Worm (Caenorhabditis elegans) whole organism, L1 larva: Measurements from ENCODE around the gene mppb-1.

Experiments
- F16B12.6 ChIP-seq: fragments of 150-350 bp; optimal IDR thresholded peaks from 2 replicates; lab custom pipeline; 2014; ENCODE audit warnings: missing biosample characterization, missing genetic modification characterization
- aha-1 ChIP-seq: fragments of 150-350 bp; optimal IDR thresholded peaks from 2 replicates; lab custom pipeline; 2014; ENCODE audit warnings: missing biosample characterization, missing genetic modification characterization
- alr-1 ChIP-seq: fragments of 200-800 bp; sonication (Bioruptor generic); optimal IDR thresholded peaks from 2 replicates; lab custom pipeline; 2018; ENCODE audit warnings: borderline replicate concordance, mild to moderate bottlenecking, missing genetic modification characterization, missing compliant biosample characterization
- ama-1 ChIP-seq: fragments of 150-350 bp; optimal IDR thresholded peaks from 2 replicates; lab custom pipeline; 2014
- blmp-1 ChIP-seq: fragments of 150-350 bp; optimal IDR thresholded peaks from 2 replicates; lab custom pipeline; 2014; ENCODE audit warnings: missing biosample characterization, missing genetic modification characterization
- ceh-63 ChIP-seq: fragments of 200-800 bp; sonication (Bioruptor generic); optimal IDR thresholded peaks from 2 replicates; lab custom pipeline; 2018; ENCODE audit warnings: mild to moderate bottlenecking, missing genetic modification characterization, missing compliant biosample characterization
- ces-1 ChIP-seq: fragments of 150-350 bp; optimal IDR thresholded peaks from 2 replicates; lab custom pipeline; 2014; ENCODE audit warnings: missing biosample characterization, missing genetic modification reagents, missing genetic modification characterization
- dpl-1 ChIP-seq, 3 experiments: fragments of 150-350 bp in 2 of 3; sonication (generic microtip) in 1 of 3; optimal IDR thresholded peaks; 2 replicates each; lab custom pipeline; 2014 to 2017; ENCODE audit warnings: missing biosample characterization in 3 of 3, missing genetic modification characterization in 3 of 3, missing genetic modification reagents in 3 of 3
- efl-3 ChIP-seq: fragments of 200-800 bp; sonication (Bioruptor generic); optimal IDR thresholded peaks from 2 replicates; lab custom pipeline; 2018; ENCODE audit warnings: mild to moderate bottlenecking, missing genetic modification characterization, missing compliant biosample characterization
- egl-13 ChIP-seq: sonication (generic microtip); optimal IDR thresholded peaks from 2 replicates; lab custom pipeline; 2016; ENCODE audit warnings: missing genotype, missing genetic modification reagents, missing genetic modification characterization, missing compliant biosample characterization
- egl-27 ChIP-seq, 2 experiments: fragments of 150-350 bp in 1 of 2; sonication (generic microtip); optimal IDR thresholded peaks; 3 replicates each; lab custom pipeline; 2017 to 2018; ENCODE audit warnings: missing biosample characterization in 2 of 2, missing genetic modification characterization in 2 of 2, missing genetic modification reagents in 2 of 2
- elt-3 ChIP-seq, 6 experiments: fragments of 150-350 bp in 1 of 6; sonication (generic microtip); optimal IDR thresholded peaks; 2 replicates each; lab custom pipeline; 2017 to 2018; ENCODE audit warnings: missing biosample characterization in 6 of 6, missing genetic modification characterization in 6 of 6, inconsistent platforms in 1 of 6
- ets-5 ChIP-seq: fragments of 200-800 bp; sonication (Bioruptor generic); IDR thresholded peaks from 2 replicates; pipeline ENCODE4 v1.3.6; 2022; ENCODE audit warnings: missing genetic modification characterization, missing compliant biosample characterization
- fkh-10 ChIP-seq: sonication (generic microtip); optimal IDR thresholded peaks from 2 replicates; lab custom pipeline; 2017; ENCODE audit warnings: missing biosample characterization, missing genetic modification reagents, missing genetic modification characterization
- fkh-8 ChIP-seq: sonication (generic microtip); optimal IDR thresholded peaks from 2 replicates; lab custom pipeline; 2016; ENCODE audit warnings: mild to moderate bottlenecking, missing genetic modification characterization, missing compliant biosample characterization
- fos-1 ChIP-seq: fragments of 150-350 bp; optimal IDR thresholded peaks from 2 replicates; lab custom pipeline; 2014; ENCODE audit warnings: missing biosample characterization, missing genetic modification characterization
- hlh-17 ChIP-seq: fragments of 200-800 bp; sonication (Bioruptor generic); optimal IDR thresholded peaks from 2 replicates; lab custom pipeline; 2018; ENCODE audit warnings: missing genetic modification characterization, mild to moderate bottlenecking, missing compliant biosample characterization, moderate library complexity, borderline replicate concordance
- isw-1 ChIP-seq: fragments of 200-800 bp; sonication (Bioruptor generic); IDR thresholded peaks from 2 replicates; pipeline ENCODE4 v1.3.6; 2022; ENCODE audit warnings: missing genetic modification characterization, missing compliant biosample characterization
- jun-1 ChIP-seq: fragments of 150-350 bp; optimal IDR thresholded peaks from 2 replicates; lab custom pipeline; 2014; ENCODE audit warnings: missing biosample characterization, missing genetic modification reagents, missing genetic modification characterization
- lin-13 ChIP-seq: fragments of 150-350 bp; optimal IDR thresholded peaks from 2 replicates; lab custom pipeline; 2014; ENCODE audit warnings: missing biosample characterization, missing genetic modification reagents, missing genetic modification characterization
- lin-14 ChIP-seq: fragments of 200-800 bp; sonication (Bioruptor generic); optimal IDR thresholded peaks from 2 replicates; lab custom pipeline; 2018; ENCODE audit warnings: mild to moderate bottlenecking, missing genetic modification characterization, moderate library complexity, missing compliant biosample characterization
- lin-15B ChIP-seq: fragments of 150-350 bp; sonication (generic microtip); optimal IDR thresholded peaks from 3 replicates; lab custom pipeline; 2014; ENCODE audit warnings: missing biosample characterization, missing genetic modification characterization
- lir-3 ChIP-seq: sonication (generic microtip); optimal IDR thresholded peaks from 2 replicates; lab custom pipeline; 2016; ENCODE audit warnings: mild to moderate bottlenecking, missing genetic modification characterization, moderate library complexity, missing compliant biosample characterization; ENCODE audit not compliant: poor library complexity
- mab-9 ChIP-seq: fragments of 200-800 bp; sonication (Bioruptor generic); IDR thresholded peaks from 2 replicates; pipeline ENCODE4 v1.3.6; 2022; ENCODE audit warnings: missing genetic modification reagents, missing genetic modification characterization, missing compliant biosample characterization
- mdl-1 ChIP-seq, 2 experiments: fragments of 150-350 bp; optimal IDR thresholded peaks; 2 replicates each; lab custom pipeline; 2014 to 2017; ENCODE audit warnings: missing biosample characterization in 2 of 2, missing genetic modification characterization in 2 of 2, inconsistent platforms in 1 of 2
- mep-1 ChIP-seq: fragments of 150-350 bp; optimal IDR thresholded peaks from 2 replicates; lab custom pipeline; 2014; ENCODE audit warnings: missing biosample characterization, missing genetic modification characterization
- nhr-11 ChIP-seq: fragments of 150-350 bp; optimal IDR thresholded peaks from 2 replicates; lab custom pipeline; 2014; ENCODE audit warnings: missing biosample characterization, missing genetic modification characterization
- nhr-12 ChIP-seq: sonication (generic microtip); optimal IDR thresholded peaks from 2 replicates; lab custom pipeline; 2017; ENCODE audit warnings: missing biosample characterization, missing genetic modification characterization
- nhr-20 ChIP-seq: sonication (generic microtip); optimal IDR thresholded peaks from 2 replicates; lab custom pipeline; 2016; ENCODE audit warnings: mild to moderate bottlenecking, missing genetic modification characterization, missing compliant biosample characterization
- nhr-237 ChIP-seq: fragments of 150-350 bp; optimal IDR thresholded peaks from 2 replicates; lab custom pipeline; 2014; ENCODE audit warnings: missing biosample characterization, missing genetic modification characterization
- nhr-47 ChIP-seq: sonication (generic microtip); optimal IDR thresholded peaks from 2 replicates; lab custom pipeline; 2016; ENCODE audit warnings: mild to moderate bottlenecking, missing genetic modification characterization, moderate library complexity, missing compliant biosample characterization
- nhr-76 ChIP-seq: sonication (generic microtip); optimal IDR thresholded peaks from 2 replicates; lab custom pipeline; 2017; ENCODE audit warnings: missing biosample characterization, missing genetic modification characterization
- nhr-84 ChIP-seq: sonication (generic microtip); optimal IDR thresholded peaks from 2 replicates; lab custom pipeline; 2017; ENCODE audit warnings: missing biosample characterization, missing genetic modification characterization
- pag-3 ChIP-seq: sonication (generic microtip); optimal IDR thresholded peaks from 2 replicates; lab custom pipeline; 2017; ENCODE audit warnings: missing genetic modification characterization, mild to moderate bottlenecking, missing compliant biosample characterization, antibody characterized with exemption, borderline replicate concordance; ENCODE audit not compliant: insufficient read depth
- pax-3 ChIP-seq: fragments of 200-800 bp; sonication (Bioruptor generic); optimal IDR thresholded peaks from 2 replicates; lab custom pipeline; 2018; ENCODE audit warnings: mild to moderate bottlenecking, missing genetic modification characterization, moderate library complexity, missing compliant biosample characterization
- pqm-1 ChIP-seq: sonication (generic microtip); optimal IDR thresholded peaks from 3 replicates; lab custom pipeline; 2017; ENCODE audit warnings: missing biosample characterization, missing genetic modification characterization
- rnt-1 ChIP-seq: sonication (generic microtip); optimal IDR thresholded peaks from 2 replicates; lab custom pipeline; 2016; ENCODE audit warnings: mild to moderate bottlenecking, missing genetic modification characterization, moderate library complexity, missing compliant biosample characterization
- skn-1 ChIP-seq: fragments of 150-350 bp; optimal IDR thresholded peaks from 2 replicates; lab custom pipeline; 2014; ENCODE audit warnings: missing biosample characterization, missing genetic modification characterization
- snpc-4 ChIP-seq: fragments of 150-350 bp; optimal IDR thresholded peaks from 2 replicates; lab custom pipeline; 2014; ENCODE audit warnings: missing biosample characterization, missing genetic modification characterization
- snu-23 ChIP-seq: sonication (generic microtip); optimal IDR thresholded peaks from 2 replicates; lab custom pipeline; 2016; ENCODE audit warnings: missing genetic modification characterization, missing compliant biosample characterization
- sox-4 ChIP-seq: sonication (generic microtip); optimal IDR thresholded peaks from 2 replicates; lab custom pipeline; 2016; ENCODE audit warnings: missing genetic modification characterization, missing compliant biosample characterization
- sptf-1 ChIP-seq: fragments of 150-350 bp; optimal IDR thresholded peaks from 2 replicates; lab custom pipeline; 2014; ENCODE audit warnings: missing biosample characterization, missing genetic modification characterization
- sup-37 ChIP-seq: fragments of 200-800 bp; sonication (Bioruptor generic); optimal IDR thresholded peaks from 2 replicates; lab custom pipeline; 2018; ENCODE audit warnings: mild to moderate bottlenecking, missing genetic modification characterization, missing compliant biosample characterization
- tlp-1 ChIP-seq: fragments of 150-350 bp; optimal IDR thresholded peaks from 2 replicates; lab custom pipeline; 2014; ENCODE audit warnings: missing biosample characterization, missing genetic modification characterization
- unc-130 ChIP-seq: fragments of 150-350 bp; optimal IDR thresholded peaks from 2 replicates; lab custom pipeline; 2017; ENCODE audit warnings: missing biosample characterization, missing genetic modification characterization, inconsistent platforms
- unc-62 ChIP-seq: fragments of 150-350 bp; optimal IDR thresholded peaks from 2 replicates; lab custom pipeline; 2014; ENCODE audit warnings: missing biosample characterization, missing genetic modification reagents, missing genetic modification characterization
- unc-86 ChIP-seq: sonication (generic microtip); optimal IDR thresholded peaks from 2 replicates; lab custom pipeline; 2016; ENCODE audit warnings: missing genetic modification characterization, missing compliant biosample characterization
- unc-98 ChIP-seq: fragments of 200-800 bp; sonication (Bioruptor generic); IDR thresholded peaks from 2 replicates; pipeline ENCODE4 v1.3.6; 2022; ENCODE audit warnings: missing genetic modification characterization, missing compliant biosample characterization
- vab-15 ChIP-seq: sonication (generic microtip); optimal IDR thresholded peaks from 2 replicates; lab custom pipeline; 2017; ENCODE audit warnings: missing genotype, mild to moderate bottlenecking, missing genetic modification characterization, missing compliant biosample characterization
- zag-1 ChIP-seq: fragments of 150-350 bp; optimal IDR thresholded peaks from 2 replicates; lab custom pipeline; 2014; ENCODE audit warnings: missing biosample characterization, missing genetic modification characterization
- zip-4 ChIP-seq: fragments of 200-800 bp; sonication (Bioruptor generic); optimal IDR thresholded peaks from 2 replicates; lab custom pipeline; 2018; ENCODE audit warnings: mild to moderate bottlenecking, missing genetic modification characterization, moderate library complexity, missing compliant biosample characterization
- ztf-11 ChIP-seq, 2 experiments: sonication (generic microtip); optimal IDR thresholded peaks; 2 replicates each; lab custom pipeline; 2016 to 2017; ENCODE audit warnings: missing genetic modification characterization in 2 of 2, missing biosample characterization in 1 of 2, missing compliant biosample characterization in 1 of 2
- ztf-4 ChIP-seq: fragments of 150-350 bp; optimal IDR thresholded peaks from 2 replicates; lab custom pipeline; 2014; ENCODE audit warnings: missing biosample characterization, missing genetic modification characterization

mppb-1 gene

ce11 chrIV:9074244-9074723 lies at the start of gene mppb-1:
Gene mppb-1 (plus strand): TSS chrIV:9074673.
- TF ChIP-seq isw-1 (GFP tag; lab: Robert Waterston, UW) (peak; percentile 81), sup-37 (GFP tag; lab: Kevin White, UChicago) (no peak), nhr-76 (no peak), hlh-17 (GFP tag; lab: Kevin White, UChicago) (no peak), pag-3 (no peak), mab-9 (GFP tag; lab: Robert Waterston, UW) (peak; percentile 78), sox-4 (tag; lab: Kevin White, UChicago) (peak; percentile 85), unc-98 (peak; percentile 80), tlp-1 (tag; lab: Kevin White, UChicago) (no peak), nhr-20 (tag; lab: Kevin White, UChicago) (peak; percentile 89), snu-23 (peak; percentile 90), nhr-47 (tag; lab: Kevin White, UChicago) (peak; percentile 93), blmp-1 (tag; lab: Kevin White, UChicago) (peak; percentile 99), egl-27 (tag; optimal IDR thresholded peaks at IDR 0.05; lab: Kevin White, UChicago) (no peak), rnt-1 (tag; lab: Kevin White, UChicago) (peak; percentile 100), vab-15 (tag; lab: Kevin White, UChicago) (peak; percentile 99), efl-3 (peak; percentile 30), fkh-10 (GFP tag; lab: Kevin White, UChicago) (peak; percentile 41), jun-1 (tag; lab: Kevin White, UChicago) (peak; percentile 76), nhr-84 (tag; lab: Kevin White, UChicago) (no peak), ets-5 (GFP tag; lab: Robert Waterston, UW) (no peak), mdl-1 (tag; optimal IDR thresholded peaks at IDR 0.05; lab: Kevin White, UChicago) (peak in 1 of 2 experiments; percentile 65), elt-3 (tag; optimal IDR thresholded peaks at IDR 0.05; lab: Kevin White, UChicago) (peak in 2 of 6 experiments; percentile 22 to 51), fkh-8 (tag; lab: Kevin White, UChicago) (peak; percentile 72), lin-13 (peak; percentile 80), skn-1 (tag; lab: Kevin White, UChicago) (peak; percentile 83), zip-4 (GFP tag; lab: Kevin White, UChicago) (peak; percentile 75), fos-1 (tag; lab: Kevin White, UChicago) (peak; percentile 61), nhr-11 (tag; lab: Kevin White, UChicago) (no peak), lir-3 (tag; lab: Kevin White, UChicago) (peak; percentile 97), egl-13 (tag; lab: Kevin White, UChicago) (peak; percentile 90), zag-1 (tag; lab: Kevin White, UChicago) (no peak), pax-3 (tag; lab: Kevin White, UChicago) (peak; percentile 93), F16B12.6 (tag; lab: Kevin White, UChicago) (peak; percentile 57), lin-14 (peak; percentile 82), pqm-1 (tag; lab: Kevin White, UChicago) (no peak), aha-1 (no peak), ztf-4 (tag; lab: Kevin White, UChicago) (no peak), nhr-12 (tag; lab: Kevin White, UChicago) (no peak), ztf-11 (tag; optimal IDR thresholded peaks at IDR 0.05; lab: Kevin White, UChicago) (peak in 1 of 2 experiments; percentile 94), ceh-63 (GFP tag; lab: Kevin White, UChicago) (peak; percentile 82), snpc-4 (tag; lab: Kevin White, UChicago) (peak; percentile 65), nhr-237 (tag; lab: Kevin White, UChicago) (peak; percentile 63), unc-86 (peak; percentile 81), unc-62 (GFP tag; lab: Kevin White, UChicago) (no peak), mep-1 (tag; lab: Kevin White, UChicago) (peak; percentile 69), ces-1 (GFP tag; lab: Kevin White, UChicago) (no peak), sptf-1 (tag; lab: Kevin White, UChicago) (no peak), lin-15B (peak; percentile 52), unc-130 (peak; percentile 88), alr-1 (tag; lab: Kevin White, UChicago) (no peak), ama-1 (lab: Kevin White, UChicago) (peak; percentile 15), dpl-1 (GFP tag; optimal IDR thresholded peaks at IDR 0.05; lab: Kevin White, UChicago) (peak; percentile 94 to 97 (median 96))
